Fruit fly (Drosophila melanogaster) whole organism, embryonic: ENCODE results near the gene RpS20.

ENCODE experiments used
- Abd-B ChIP-seq: fragments of 200-800 bp; sonication (Bioruptor generic); optimal IDR thresholded peaks from 2 replicates; lab custom pipeline; 2018; ENCODE audit warnings: missing biosample characterization, mild to moderate bottlenecking, missing genetic modification characterization, moderate library complexity
- Atf3 ChIP-seq: fragments of 200-800 bp; sonication (Bioruptor generic); optimal IDR thresholded peaks from 3 replicates; lab custom pipeline; 2016; ENCODE audit warnings: missing biosample characterization, missing genetic modification characterization
- Awh ChIP-seq: fragments of 200-800 bp; sonication (Bioruptor generic); IDR thresholded peaks from 2 replicates; pipeline ENCODE4, ENCODE4 v1.3.6; 2022; ENCODE audit warnings: missing biosample characterization, missing genetic modification characterization
- CG10321 ChIP-seq: fragments of 200-800 bp; sonication (Bioruptor generic); IDR thresholded peaks from 2 replicates; pipeline ENCODE4 v1.3.6; 2022; ENCODE audit warnings: missing biosample characterization, missing genetic modification characterization
- CG13287 ChIP-seq: fragments of 200-800 bp; sonication (Bioruptor generic); IDR thresholded peaks from 2 replicates; pipeline ENCODE4 v1.3.6; 2022; ENCODE audit warnings: missing biosample characterization, missing genetic modification characterization; ENCODE audit not compliant: partially characterized antibody
- CG14014 ChIP-seq: fragments of 200-800 bp; sonication (Bioruptor generic); IDR thresholded peaks from 2 replicates; pipeline ENCODE4 v1.3.6; 2022; ENCODE audit warnings: missing biosample characterization, missing genetic modification characterization
- CG14965 ChIP-seq: fragments of 200-800 bp; sonication (Bioruptor generic); optimal IDR thresholded peaks from 2 replicates; lab custom pipeline; 2016; ENCODE audit warnings: missing biosample characterization, missing genetic modification characterization, borderline replicate concordance
- CG15269 ChIP-seq: fragments of 200-800 bp; sonication (Bioruptor generic); optimal IDR thresholded peaks from 2 replicates; lab custom pipeline; 2018; ENCODE audit warnings: missing biosample characterization, mild to moderate bottlenecking, missing genetic modification characterization, moderate library complexity
- CG15514 ChIP-seq: fragments of 200-800 bp; sonication (Bioruptor generic); optimal IDR thresholded peaks from 3 replicates; lab custom pipeline; 2017; ENCODE audit warnings: missing biosample characterization, missing genetic modification characterization, mild to moderate bottlenecking, moderate library complexity, missing genetic modification reagents
- CG1832 ChIP-seq: fragments of 200-800 bp; sonication (Bioruptor generic); optimal IDR thresholded peaks from 2 replicates; lab custom pipeline; 2017; ENCODE audit warnings: missing biosample characterization, mild to moderate bottlenecking, missing genetic modification characterization, inconsistent platforms
- CG31365 ChIP-seq: fragments of 200-800 bp; sonication (Bioruptor generic); optimal IDR thresholded peaks from 2 replicates; lab custom pipeline; 2018; ENCODE audit warnings: missing biosample characterization, mild to moderate bottlenecking, missing genetic modification characterization
- CG31441 ChIP-seq: fragments of 200-800 bp; sonication (Bioruptor generic); IDR thresholded peaks from 2 replicates; pipeline ENCODE4 v1.3.6; 2022; ENCODE audit warnings: missing biosample characterization, missing genetic modification characterization
- CG3407 ChIP-seq: fragments of 200-800 bp; sonication (Bioruptor generic); optimal IDR thresholded peaks from 2 replicates; lab custom pipeline; 2018; ENCODE audit warnings: missing biosample characterization, mild to moderate bottlenecking, missing genetic modification characterization
- CG34422 ChIP-seq: fragments of 200-800 bp; sonication (Bioruptor generic); IDR thresholded peaks from 3 replicates; pipeline ENCODE4 v1.3.6; 2022; ENCODE audit warnings: missing biosample characterization, missing genetic modification characterization
- CG7372 ChIP-seq: fragments of 200-800 bp; sonication (Bioruptor generic); IDR thresholded peaks from 2 replicates; pipeline ENCODE4 v1.3.6; 2022; ENCODE audit warnings: missing biosample characterization, missing genetic modification characterization
- CG9876 ChIP-seq: fragments of 200-800 bp; sonication (Bioruptor generic); optimal IDR thresholded peaks from 2 replicates; lab custom pipeline; 2016; ENCODE audit warnings: missing biosample characterization, missing genetic modification characterization
- Dbx ChIP-seq: fragments of 200-800 bp; sonication (Bioruptor generic); IDR thresholded peaks from 3 replicates; pipeline ENCODE4 v1.3.6; 2022; ENCODE audit warnings: missing biosample characterization, missing genetic modification characterization
- Eip74EF ChIP-seq, 2 experiments: fragments of 200-800 bp in 1 of 2; fragments of >200 bp in 1 of 2; sonication (Bioruptor generic) in 1 of 2; optimal IDR thresholded peaks; 2 replicates each; lab custom pipeline; 2017 to 2019; ENCODE audit warnings: missing biosample characterization in 2 of 2, missing genetic modification characterization in 2 of 2, mild to moderate bottlenecking in 1 of 2, moderate library complexity in 1 of 2
- Fer1 ChIP-seq: fragments of 200-800 bp; sonication (Bioruptor generic); optimal IDR thresholded peaks from 2 replicates; lab custom pipeline; 2017; ENCODE audit warnings: missing biosample characterization, mild to moderate bottlenecking, missing genetic modification characterization
- GATAe ChIP-seq: fragments of 200-800 bp; sonication (Bioruptor generic); conservative IDR thresholded peaks from 2 replicates; pipeline ENCODE4 v1.3.6; 2022; ENCODE audit warnings: missing biosample characterization, missing genetic modification characterization
- Med ChIP-seq: fragments of 200-800 bp; sonication (Bioruptor generic); peaks from one replicate; lab custom pipeline; 2016; ENCODE audit warnings: missing biosample characterization, missing genetic modification characterization, mild to moderate bottlenecking, inconsistent platforms, moderate library complexity
- Opbp ChIP-seq: fragments of 200-800 bp; sonication (Bioruptor generic); IDR thresholded peaks from 3 replicates; pipeline ENCODE4 v1.3.6; 2022; ENCODE audit warnings: missing biosample characterization, missing genetic modification characterization; ENCODE audit not compliant: partially characterized antibody
- PHDP ChIP-seq: fragments of 200-800 bp; sonication (Bioruptor generic); optimal IDR thresholded peaks from 3 replicates; lab custom pipeline; 2018; ENCODE audit warnings: missing biosample characterization, mild to moderate bottlenecking, missing genetic modification characterization, moderate library complexity
- Scr ChIP-seq: fragments of 200-800 bp; sonication (Bioruptor generic); IDR thresholded peaks from 2 replicates; pipeline ENCODE4 v1.3.6; 2022; ENCODE audit warnings: missing biosample characterization, missing genetic modification characterization; ENCODE audit not compliant: partially characterized antibody
- Six4 ChIP-seq: fragments of 200-800 bp; sonication (Bioruptor generic); optimal IDR thresholded peaks from 2 replicates; lab custom pipeline; 2016; ENCODE audit warnings: missing biosample characterization, missing genetic modification characterization
- Trl ChIP-seq, 3 experiments: fragments of >200 bp in 2 of 3; fragments of 200-800 bp in 1 of 3; sonication (Bioruptor generic) in 1 of 3; optimal IDR thresholded peaks; 2 replicates in 1 of 3; 3 replicates in 2 of 3; lab custom pipeline; 2016 to 2017; ENCODE audit warnings: missing biosample characterization in 1 of 3, missing genetic modification characterization in 1 of 3
- bigmax ChIP-seq: fragments of 200-800 bp; sonication (Bioruptor generic); optimal IDR thresholded peaks from 2 replicates; lab custom pipeline; 2018; ENCODE audit warnings: missing biosample characterization, mild to moderate bottlenecking, missing genetic modification characterization
- cad ChIP-seq: fragments of >200 bp; optimal IDR thresholded peaks from 2 replicates; lab custom pipeline; 2017; ENCODE audit warnings: missing biosample characterization, missing genetic modification characterization
- cg ChIP-seq: fragments of 200-800 bp; sonication (Bioruptor generic); optimal IDR thresholded peaks from 3 replicates; lab custom pipeline; 2019; ENCODE audit warnings: missing biosample characterization, mild to moderate bottlenecking, missing genetic modification characterization, moderate library complexity
- chm ChIP-seq: fragments of 200-800 bp; sonication (Bioruptor generic); IDR thresholded peaks from 2 replicates; pipeline ENCODE4 v1.3.6; 2022; ENCODE audit warnings: missing biosample characterization, missing genetic modification characterization
- corto ChIP-seq: fragments of 200-800 bp; sonication (Bioruptor generic); optimal IDR thresholded peaks from 2 replicates; lab custom pipeline; 2016; ENCODE audit warnings: missing biosample characterization, mild to moderate bottlenecking, missing genetic modification characterization, moderate library complexity
- da ChIP-seq: fragments of 200-800 bp; sonication (Bioruptor generic); optimal IDR thresholded peaks from 2 replicates; lab custom pipeline; 2016; ENCODE audit warnings: missing biosample characterization, missing genetic modification characterization
- exex ChIP-seq: fragments of 200-800 bp; sonication (Bioruptor generic); optimal IDR thresholded peaks from 4 replicates; lab custom pipeline; 2018; ENCODE audit warnings: missing biosample characterization, mild to moderate bottlenecking, missing genetic modification characterization, moderate library complexity
- ham ChIP-seq: fragments of 200-800 bp; sonication (Bioruptor generic); IDR thresholded peaks from 2 replicates; pipeline ENCODE4 v1.3.6; 2022; ENCODE audit warnings: missing biosample characterization, missing genetic modification characterization
- hth ChIP-seq: fragments of >200 bp; optimal IDR thresholded peaks from 2 replicates; lab custom pipeline; 2017; ENCODE audit warnings: inconsistent platforms
- kah ChIP-seq: fragments of 200-800 bp; sonication (Bioruptor generic); optimal IDR thresholded peaks from 2 replicates; lab custom pipeline; 2018; ENCODE audit warnings: missing biosample characterization, mild to moderate bottlenecking, missing genetic modification characterization
- mam ChIP-seq: fragments of 200-800 bp; sonication (Bioruptor generic); optimal IDR thresholded peaks from 3 replicates; lab custom pipeline; 2016; ENCODE audit warnings: missing biosample characterization, missing genetic modification characterization
- mirr ChIP-seq: fragments of 200-800 bp; sonication (Bioruptor generic); optimal IDR thresholded peaks from 3 replicates; lab custom pipeline; 2018; ENCODE audit warnings: missing biosample characterization, mild to moderate bottlenecking, missing genetic modification characterization
- oc ChIP-seq: fragments of 200-800 bp; sonication (Bioruptor generic); optimal IDR thresholded peaks from 2 replicates; lab custom pipeline; 2018; ENCODE audit warnings: missing biosample characterization, mild to moderate bottlenecking, missing genetic modification characterization, moderate library complexity
- otp ChIP-seq: fragments of 200-800 bp; sonication (Bioruptor generic); IDR thresholded peaks from 3 replicates; pipeline ENCODE4, ENCODE4 v1.3.6; 2022; ENCODE audit warnings: missing biosample characterization, missing genetic modification characterization
- pho ChIP-seq: fragments of 200-800 bp; sonication (Bioruptor generic); optimal IDR thresholded peaks from 2 replicates; lab custom pipeline; 2016; ENCODE audit warnings: missing biosample characterization, missing genetic modification characterization
- pum ChIP-seq: fragments of 200-800 bp; sonication (Bioruptor generic); optimal IDR thresholded peaks from 2 replicates; lab custom pipeline; 2016; ENCODE audit warnings: missing biosample characterization, missing genetic modification characterization
- row ChIP-seq: fragments of 200-800 bp; sonication (Bioruptor generic); IDR thresholded peaks from 3 replicates; pipeline ENCODE4 v1.3.6; 2022; ENCODE audit warnings: missing biosample characterization, missing genetic modification characterization
- sd ChIP-seq: fragments of 200-800 bp; sonication (Bioruptor generic); optimal IDR thresholded peaks from 3 replicates; lab custom pipeline; 2018; ENCODE audit warnings: missing biosample characterization, mild to moderate bottlenecking, missing genetic modification characterization, moderate library complexity
- stc ChIP-seq: fragments of 200-800 bp; sonication (Bioruptor generic); IDR thresholded peaks from 2 replicates; pipeline ENCODE4 v1.3.6; 2022; ENCODE audit warnings: missing biosample characterization, missing genetic modification characterization
- stwl ChIP-seq: fragments of 200-800 bp; sonication (Bioruptor generic); optimal IDR thresholded peaks from 3 replicates; lab custom pipeline; 2018; ENCODE audit warnings: missing biosample characterization, mild to moderate bottlenecking, missing genetic modification characterization, moderate library complexity
- zfh1 ChIP-seq: fragments of 200-800 bp; sonication (Bioruptor generic); IDR thresholded peaks from 3 replicates; pipeline ENCODE4 v1.3.6; 2022; ENCODE audit warnings: missing biosample characterization, missing genetic modification characterization

RpS20 gene

DNA sequence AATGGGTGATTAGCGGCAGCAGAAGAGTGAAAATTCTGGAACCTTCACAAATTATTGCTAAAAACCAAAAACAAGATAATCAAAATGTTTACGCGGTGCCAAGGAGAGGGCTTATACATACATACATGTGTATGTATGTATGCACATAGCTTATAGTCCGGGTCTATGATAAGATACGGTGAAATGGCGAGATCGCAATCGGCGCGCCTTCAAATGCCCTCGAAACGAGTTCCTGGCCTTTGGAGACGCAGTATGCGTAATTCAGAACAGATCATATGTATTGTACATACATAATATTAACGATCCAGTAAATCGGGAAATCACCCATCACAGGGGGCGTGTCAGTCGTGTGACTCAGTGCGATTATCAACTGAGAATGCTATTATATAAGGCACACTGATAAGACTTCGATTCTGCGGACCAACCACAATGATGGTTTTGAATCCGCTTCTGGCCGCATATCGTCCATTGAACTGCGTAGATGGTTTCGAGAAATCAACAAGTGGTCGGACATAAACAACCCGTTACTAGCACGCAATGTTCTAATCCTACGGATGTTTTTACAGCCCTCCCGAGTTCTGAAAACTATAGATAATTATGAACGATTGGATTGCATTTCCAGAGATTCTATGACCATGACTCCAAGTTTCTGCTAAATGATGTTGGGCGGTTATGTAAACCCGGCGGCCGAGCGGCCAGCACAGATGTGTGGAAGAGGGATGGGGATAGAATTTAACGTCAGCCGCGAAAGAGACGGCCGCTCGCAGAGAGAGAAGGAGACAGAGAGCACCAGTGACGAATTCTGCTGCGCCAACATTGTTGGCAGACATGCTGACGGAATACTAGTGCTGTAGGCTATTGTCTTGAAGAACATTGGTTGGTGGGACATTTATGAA, 6.8 kb downstream of the RpS20 start (continued):
- TF ChIP-seq otp (GFP tag; lab: Robert Waterston, UW) (0 out of 3 replicates have a peak, but pooled peaks have one; percentile 27), CG7372 (GFP tag; lab: Robert Waterston, UW) (no peak), Fer1 (peak; percentile 6), da (GFP tag; lab: Kevin White, UChicago) (peak; percentile 21), GATAe (GFP tag; lab: Robert Waterston, UW) (peak; percentile 43; the same call in 1 of the 2 replicates), CG13287 (peak; percentile 11; the same call in 1 of the 2 replicates), CG3407 (GFP tag; lab: Kevin White, UChicago) (no peak), Awh (GFP tag; lab: Robert Waterston, UW) (no peak), CG15514 (GFP tag; lab: Kevin White, UChicago) (no peak), bigmax (peak; percentile 47), corto (GFP tag; lab: Kevin White, UChicago) (no peak), Atf3 (GFP tag; lab: Kevin White, UChicago) (no peak), chm (peak; percentile 12; the same call in 1 of the 2 replicates), Six4 (GFP tag; lab: Kevin White, UChicago) (no peak), pho (GFP tag; lab: Kevin White, UChicago) (no peak), PHDP (tag; lab: Kevin White, UChicago) (no peak), Opbp (GFP tag; lab: Robert Waterston, UW) (no peak; the same call in 2 of the 3 replicates), stc (GFP tag; lab: Robert Waterston, UW) (0 out of 2 replicates have a peak, but pooled peaks have one; percentile 10), Eip74EF (GFP tag; optimal IDR thresholded peaks at IDR 0.05; lab: Kevin White, UChicago) (peak in 1 of 2 experiments; percentile 18), kah (peak; percentile 99), cad (GFP tag; lab: Kevin White, UChicago) (peak; percentile 4), zfh1 (GFP tag; lab: Robert Waterston, UW) (peak; percentile 52; the same call in 2 of the 3 replicates), pum (no peak), CG34422 (peak; percentile 39; the same call in 2 of the 3 replicates), stwl (peak; percentile 3), CG15269 (tag; lab: Kevin White, UChicago) (no peak), CG14014 (0 out of 2 replicates have a peak, but pooled peaks have one; percentile 13), Med (peak; percentile 88), oc (tag; lab: Kevin White, UChicago) (peak; percentile 15), row (peak; percentile 28), mirr (GFP tag; lab: Kevin White, UChicago) (peak; percentile 29), CG9876 (GFP tag; lab: Kevin White, UChicago) (no peak), ham (GFP tag; lab: Robert Waterston, UW) (no peak), CG31365 (no peak), Dbx (GFP tag; lab: Robert Waterston, UW) (no peak), mam (GFP tag; lab: Kevin White, UChicago) (peak; percentile 24), exex (tag; lab: Kevin White, UChicago) (peak; percentile 65), CG1832 (GFP tag; lab: Kevin White, UChicago) (peak; percentile 95), Scr (GFP tag; lab: Robert Waterston, UW) (0 out of 2 replicates have a peak, but pooled peaks have one; percentile 20), Trl (optimal IDR thresholded peaks at IDR 0.05; lab: Kevin White, UChicago) (peak; percentile 59 to 63), Trl (GFP tag; optimal IDR thresholded peaks at IDR 0.05; lab: Kevin White, UChicago) (no peak), CG14965 (GFP tag; lab: Kevin White, UChicago) (no peak), hth (lab: Kevin White, UChicago) (no peak), CG10321 (peak; percentile 85), sd (tag; lab: Kevin White, UChicago) (peak; percentile 45), cg (peak; percentile 39), Abd-B (GFP tag; lab: Kevin White, UChicago) (no peak), CG31441 (GFP tag; lab: Robert Waterston, UW) (no peak)
